Worm (Caenorhabditis elegans) whole organism, early embryonic: ENCODE results near the gene ethe-1.

Source experiments
- B0310.2 ChIP-seq: sonication (generic microtip); optimal IDR thresholded peaks from 2 replicates; lab custom pipeline; 2016; ENCODE audit warnings: mild to moderate bottlenecking, missing genetic modification characterization, missing compliant biosample characterization
- ama-1 ChIP-seq: fragments of 150-350 bp; optimal IDR thresholded peaks from 2 replicates; lab custom pipeline; 2014
- ceh-36 ChIP-seq: sonication (generic microtip); optimal IDR thresholded peaks from 2 replicates; lab custom pipeline; 2016; ENCODE audit warnings: missing genetic modification characterization, inconsistent platforms, missing compliant biosample characterization
- tbx-11 ChIP-seq: fragments of 200-800 bp; sonication (Bioruptor generic); IDR thresholded peaks from 2 replicates; pipeline ENCODE4 v1.3.6; 2022; ENCODE audit warnings: missing genetic modification characterization, missing compliant biosample characterization

DNA sequence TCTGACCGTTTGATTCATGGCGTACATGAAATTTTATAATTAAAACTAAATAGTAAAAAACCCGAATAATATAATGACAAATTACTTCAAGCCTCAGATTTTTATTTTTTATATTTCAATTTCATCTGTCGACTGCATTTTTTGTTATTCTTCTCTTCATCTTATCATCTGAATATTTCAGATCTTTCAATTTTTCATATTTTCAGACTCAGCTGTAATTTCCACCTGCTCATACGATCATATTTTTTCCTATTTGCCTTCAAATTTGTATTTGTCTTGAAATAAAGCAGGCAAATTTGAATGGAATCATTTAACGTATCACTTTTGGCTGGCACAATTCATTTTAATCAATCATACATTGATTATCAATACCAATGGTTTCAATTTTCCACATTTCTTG lies 10.5 kb downstream of the ethe-1 start, which contains the start of gene sru-4:
- no peak for TF ChIP-seq B0310.2 (tag; lab: Kevin White, UChicago)
- TF ChIP-seq tbx-11 (GFP tag; lab: Robert Waterston, UW) = no peak
- TF ChIP-seq ama-1 (lab: Kevin White, UChicago) = no peak
- no peak for TF ChIP-seq ceh-36 (tag; lab: Kevin White, UChicago)
